Fruit fly (Drosophila melanogaster) Kc167 (cell line): ENCODE measurements around the gene CG5043.

Experiments
- Myc ChIP-seq: fragments of >200 bp; optimal IDR thresholded peaks from 2 replicates; lab custom pipeline; 2017; ENCODE audit warnings: missing external identifiers
- Sin3A ChIP-seq: fragments of >200 bp; optimal IDR thresholded peaks from 2 replicates; lab custom pipeline; 2018; ENCODE audit warnings: missing external identifiers
- h ChIP-seq: fragments of >200 bp; optimal IDR thresholded peaks from 3 replicates; lab custom pipeline; 2018; ENCODE audit warnings: missing external identifiers
- insv ChIP-seq: fragments of >200 bp; optimal IDR thresholded peaks from 3 replicates; lab custom pipeline; 2018; ENCODE audit warnings: missing external identifiers
- psq ChIP-seq: fragments of >200 bp; optimal IDR thresholded peaks from 2 replicates; lab custom pipeline; 2017; ENCODE audit warnings: missing external identifiers
- ttk ChIP-seq: sonication (Bioruptor generic); optimal IDR thresholded peaks from 2 replicates; lab custom pipeline; 2017; ENCODE audit warnings: missing external identifiers

Gene CG5043

dm6 chr2L:17449608-17450504 is 16.2 kb downstream of the CG5043 start, which contains the start of gene dl:
Gene dl, minus strand, starts transcription at chr2L:17450364.
- TF ChIP-seq psq (lab: Kevin White, UChicago) (no peak), ttk (no peak), Myc (no peak), Sin3A (lab: Kevin White, UChicago) (no peak), h (no peak), insv (lab: Kevin White, UChicago) (no peak)

- TF ChIP-seq Sin3A (lab: Kevin White, UChicago) (no peak), Myc (no peak), psq (lab: Kevin White, UChicago) (no peak), h (no peak), ttk (no peak), insv (lab: Kevin White, UChicago) (no peak)
Measured at dm6 chr2L:17450505-17451415, 17.1 kb downstream of the CG5043 start.

dm6 chr2L:17452084-17452483 is 18.4 kb downstream of the CG5043 start:
- TF ChIP-seq Myc: no peak
- TF ChIP-seq h: no peak
- TF ChIP-seq Sin3A (lab: Kevin White, UChicago): no peak
- TF ChIP-seq insv (lab: Kevin White, UChicago): no peak
- no peak for TF ChIP-seq psq (lab: Kevin White, UChicago)
- no peak for TF ChIP-seq ttk

- no peak for TF ChIP-seq h
- TF ChIP-seq Sin3A (lab: Kevin White, UChicago): no peak
- no peak for TF ChIP-seq insv (lab: Kevin White, UChicago)
Measured at dm6 chr2L:17452624-17453023, 19.0 kb downstream of the CG5043 start, which contains the start of gene CG5050. Gene CG5050, plus strand, starts transcription at chr2L:17452924.

- TF ChIP-seq ttk (no peak), Sin3A (lab: Kevin White, UChicago) (no peak), psq (lab: Kevin White, UChicago) (no peak), h (no peak)
Measured at dm6 chr2L:17455823-17456222, 22.2 kb downstream of the CG5043 start, which contains the start of gene SPH93. Gene SPH93, minus strand, starts transcription at chr2L:17455923.

- no peak for TF ChIP-seq Myc
- no peak for TF ChIP-seq ttk
- TF ChIP-seq insv (lab: Kevin White, UChicago): no peak
- no peak for TF ChIP-seq h
- TF ChIP-seq Sin3A (lab: Kevin White, UChicago): no peak
- TF ChIP-seq psq (lab: Kevin White, UChicago): no peak
Measured at dm6 chr2L:17457944-17458343, 24.3 kb downstream of the CG5043 start, which contains the start of gene CG18563. Gene CG18563, minus strand, starts transcription at chr2L:17458044.

- TF ChIP-seq psq (lab: Kevin White, UChicago) (no peak), insv (lab: Kevin White, UChicago) (no peak), ttk (no peak), h (no peak), Myc (no peak), Sin3A (lab: Kevin White, UChicago) (no peak)
Measured at dm6 chr2L:17465915-17466677, 32.4 kb downstream of the CG5043 start.

- no peak for TF ChIP-seq Myc
- TF ChIP-seq insv (lab: Kevin White, UChicago): no peak
- no peak for TF ChIP-seq h
- TF ChIP-seq ttk: no peak
- TF ChIP-seq Sin3A (lab: Kevin White, UChicago): no peak
- no peak for TF ChIP-seq psq (lab: Kevin White, UChicago)
Measured at dm6 chr2L:17466950-17467349, 33.3 kb downstream of the CG5043 start.

dm6 chr2L:17470630-17471029 is 37.0 kb downstream of the CG5043 start:
- no peak for TF ChIP-seq Sin3A (lab: Kevin White, UChicago)
- no peak for TF ChIP-seq insv (lab: Kevin White, UChicago)
- no peak for TF ChIP-seq ttk
- no peak for TF ChIP-seq psq (lab: Kevin White, UChicago)
- TF ChIP-seq h: no peak
- no peak for TF ChIP-seq Myc

dm6 chr2L:17471524-17471923 is 37.9 kb downstream of the CG5043 start, which contains the start of gene Sgt:
Gene Sgt, plus strand, starts transcription at chr2L:17471603.
- TF ChIP-seq insv (lab: Kevin White, UChicago) (no peak), psq (lab: Kevin White, UChicago) (no peak), Myc (no peak), Sin3A (lab: Kevin White, UChicago) (no peak)
